Worm (Caenorhabditis elegans) whole organism, L4 larva: ENCODE results near the gene C50D2.10.

Experiments used
- F37D6.2 ChIP-seq: sonication (generic microtip); optimal IDR thresholded peaks from 2 replicates; lab custom pipeline; 2016; ENCODE audit warnings: mild to moderate bottlenecking, missing genetic modification characterization, missing compliant biosample characterization
- F44E2.7 ChIP-seq: fragments of 200-800 bp; sonication (Bioruptor generic); IDR thresholded peaks from 2 replicates; pipeline ENCODE4 v2.1.2; 2022; ENCODE audit warnings: missing genetic modification characterization, missing compliant biosample characterization
- aha-1 ChIP-seq: fragments of 150-350 bp; peaks from one replicate; lab custom pipeline; 2014; ENCODE audit warnings: missing biosample characterization, missing genetic modification characterization
- arid-1 ChIP-seq: fragments of 200-800 bp; sonication (Bioruptor generic); conservative IDR thresholded peaks from 2 replicates; pipeline ENCODE4 v1.3.6; 2022; ENCODE audit warnings: missing genetic modification reagents, missing genetic modification characterization, missing compliant biosample characterization
- attf-4 ChIP-seq: sonication (generic microtip); optimal IDR thresholded peaks from 3 replicates; lab custom pipeline; 2017; ENCODE audit warnings: missing biosample characterization, missing genetic modification characterization
- ceh-44 ChIP-seq: fragments of 200-800 bp; sonication (Bioruptor generic); IDR thresholded peaks from 2 replicates; pipeline ENCODE4 v1.3.6; 2022; ENCODE audit warnings: missing genetic modification reagents, missing genetic modification characterization, missing compliant biosample characterization
- ceh-82 ChIP-seq: sonication (generic microtip); optimal IDR thresholded peaks from 2 replicates; lab custom pipeline; 2017; ENCODE audit warnings: missing biosample characterization, missing genetic modification characterization
- daf-16 ChIP-seq, 3 experiments: sonication (generic microtip); optimal IDR thresholded peaks; 2 replicates each; lab custom pipeline; 2016 to 2017; ENCODE audit warnings: missing genetic modification characterization in 3 of 3, missing genetic modification reagents in 3 of 3, mild to moderate bottlenecking in 2 of 3, missing compliant biosample characterization in 2 of 3, missing biosample characterization in 1 of 3, moderate library complexity in 1 of 3
- dve-1 ChIP-seq: sonication (generic microtip); optimal IDR thresholded peaks from 2 replicates; lab custom pipeline; 2017; ENCODE audit warnings: antibody characterized with exemption, mild to moderate bottlenecking, missing genetic modification characterization, missing compliant biosample characterization; ENCODE audit not compliant: insufficient read depth
- egl-43 ChIP-seq: fragments of 200-800 bp; sonication (Bioruptor generic); IDR thresholded peaks from 2 replicates; pipeline ENCODE4 v1.3.6; 2022; ENCODE audit warnings: missing genetic modification reagents, missing genetic modification characterization, missing compliant biosample characterization
- hif-1 ChIP-seq, 2 experiments: sonication (generic microtip); optimal IDR thresholded peaks; 2 replicates each; lab custom pipeline; 2016 to 2017; ENCODE audit warnings: missing compliant biosample characterization in 2 of 2, missing genetic modification characterization in 2 of 2, missing genetic modification reagents in 2 of 2, missing genotype in 2 of 2, mild to moderate bottlenecking in 1 of 2
- hlh-11 ChIP-seq: fragments of 200-800 bp; sonication (Bioruptor generic); optimal IDR thresholded peaks from 2 replicates; lab custom pipeline; 2018; ENCODE audit warnings: mild to moderate bottlenecking, missing genetic modification characterization, missing compliant biosample characterization
- hlh-30 ChIP-seq: sonication (generic microtip); optimal IDR thresholded peaks from 2 replicates; lab custom pipeline; 2017; ENCODE audit warnings: antibody characterized with exemption, mild to moderate bottlenecking, missing genetic modification characterization, missing compliant biosample characterization; ENCODE audit not compliant: insufficient read depth
- hmg-1.1 ChIP-seq: fragments of 200-800 bp; sonication (Bioruptor generic); IDR thresholded peaks from 2 replicates; pipeline ENCODE4 v1.3.6; 2022; ENCODE audit warnings: missing genetic modification reagents, missing genetic modification characterization, missing compliant biosample characterization
- jun-1 ChIP-seq: fragments of 150-350 bp; optimal IDR thresholded peaks from 2 replicates; lab custom pipeline; 2014; ENCODE audit warnings: missing biosample characterization, missing genetic modification reagents, missing genetic modification characterization
- lin-15B ChIP-seq: fragments of 150-350 bp; sonication (generic microtip); optimal IDR thresholded peaks from 3 replicates; lab custom pipeline; 2014; ENCODE audit warnings: missing biosample characterization, missing genetic modification characterization
- lin-39 ChIP-seq: fragments of 150-350 bp; optimal IDR thresholded peaks from 2 replicates; lab custom pipeline; 2014; ENCODE audit warnings: missing biosample characterization, missing genetic modification reagents, missing genetic modification characterization
- mes-2 ChIP-seq: sonication (generic microtip); optimal IDR thresholded peaks from 2 replicates; lab custom pipeline; 2016; ENCODE audit warnings: missing genotype, mild to moderate bottlenecking, missing genetic modification characterization, missing compliant biosample characterization; ENCODE audit not compliant: poor library complexity, severe bottlenecking
- mxl-3 ChIP-seq: fragments of 200-800 bp; sonication (Bioruptor generic); optimal IDR thresholded peaks from 2 replicates; lab custom pipeline; 2018; ENCODE audit warnings: mild to moderate bottlenecking, missing genetic modification characterization, missing compliant biosample characterization
- nhr-237 ChIP-seq: sonication (generic microtip); optimal IDR thresholded peaks from 2 replicates; lab custom pipeline; 2017; ENCODE audit warnings: missing biosample characterization, missing genetic modification characterization
- nhr-28 ChIP-seq: fragments of 150-350 bp; optimal IDR thresholded peaks from 2 replicates; lab custom pipeline; 2014; ENCODE audit warnings: missing biosample characterization, missing genetic modification characterization
- nhr-42 ChIP-seq: fragments of 200-800 bp; sonication (Bioruptor generic); IDR thresholded peaks from 2 replicates; pipeline ENCODE4 v1.3.6; 2022; ENCODE audit warnings: missing genetic modification characterization, missing compliant biosample characterization
- nhr-48 ChIP-seq: sonication (generic microtip); optimal IDR thresholded peaks from 2 replicates; lab custom pipeline; 2016; ENCODE audit warnings: mild to moderate bottlenecking, missing genetic modification characterization, missing compliant biosample characterization
- nhr-6 ChIP-seq: fragments of 150-350 bp; optimal IDR thresholded peaks from 2 replicates; lab custom pipeline; 2014; ENCODE audit warnings: missing biosample characterization, missing genetic modification characterization
- pqm-1 ChIP-seq: sonication (generic microtip); optimal IDR thresholded peaks from 2 replicates; lab custom pipeline; 2017; ENCODE audit warnings: missing biosample characterization, missing genetic modification characterization
- rbr-2 ChIP-seq: sonication (generic microtip); optimal IDR thresholded peaks from 2 replicates; lab custom pipeline; 2016; ENCODE audit warnings: missing genotype, missing genetic modification characterization, missing compliant biosample characterization
- snpc-1.2 ChIP-seq: fragments of 200-800 bp; sonication (Bioruptor generic); IDR thresholded peaks from 2 replicates; pipeline ENCODE4 v1.3.6; 2022; ENCODE audit warnings: missing genetic modification reagents, missing genetic modification characterization, missing compliant biosample characterization
- spr-1 ChIP-seq: sonication (generic microtip); optimal IDR thresholded peaks from 2 replicates; lab custom pipeline; 2016; ENCODE audit warnings: mild to moderate bottlenecking, missing genetic modification characterization, missing compliant biosample characterization
- unc-62 ChIP-seq, 3 experiments: fragments of 150-350 bp in 1 of 3; sonication (generic microtip); optimal IDR thresholded peaks in 2 of 3; peaks in 1 of 3; 1 replicate in 1 of 3; 2 replicates in 2 of 3; lab custom pipeline; 2014 to 2017; ENCODE audit warnings: missing biosample characterization in 3 of 3, missing genetic modification characterization in 3 of 3, missing genetic modification reagents in 3 of 3, missing genotype in 1 of 3
- zag-1 ChIP-seq: fragments of 150-350 bp; optimal IDR thresholded peaks from 2 replicates; lab custom pipeline; 2014; ENCODE audit warnings: missing biosample characterization, missing genetic modification characterization

Gene C50D2.10

ce11 chrII:108865-109264 lies 9.9 kb downstream of the C50D2.10 start, which contains the start of gene C50D2.2:
Gene C50D2.2 (plus strand): TSS chrII:109165.
- TF ChIP-seq lin-39 (no peak), jun-1 (tag; lab: Kevin White, UChicago) (no peak), aha-1 (tag; lab: Kevin White, UChicago) (peak; percentile 20)

- TF ChIP-seq F44E2.7 (no peak), aha-1 (tag; lab: Kevin White, UChicago) (peak; percentile 16)
These were observed 12.3 kb downstream of the C50D2.10 start, which contains the start of gene C50D2.1 for ce11 chrII:111267-111666. Gene C50D2.1 (plus strand): TSS chrII:111567.

ce11 chrII:112231-112630 lies 13.3 kb downstream of the C50D2.10 start:
- no peak for TF ChIP-seq attf-4 (tag; lab: Kevin White, UChicago)
- peak in 1 of 2 experiments; percentile 71 for TF ChIP-seq unc-62 (GFP tag; optimal IDR thresholded peaks at IDR 0.05 in 1 of 2; lab: Kevin White, UChicago)
- TF ChIP-seq unc-62 (tag; optimal IDR thresholded peaks at IDR 0.05; lab: Kevin White, UChicago): no peak
- TF ChIP-seq pqm-1 (tag; lab: Kevin White, UChicago): peak; percentile 13
- TF ChIP-seq mxl-3 (GFP tag; lab: Kevin White, UChicago): peak; percentile 60
- TF ChIP-seq egl-43 (GFP tag; lab: Robert Waterston, UW): no peak
- TF ChIP-seq nhr-6: no peak
- TF ChIP-seq hlh-11 (tag; lab: Kevin White, UChicago): peak; percentile 3
- peak; percentile 24 for TF ChIP-seq hlh-30
- TF ChIP-seq jun-1 (tag; lab: Kevin White, UChicago): no peak

ce11 chrII:116916-117315 lies 18.0 kb downstream of the C50D2.10 start, which contains the start of gene srt-54:
Gene srt-54 (plus strand): TSS chrII:117216.
- TF ChIP-seq unc-62 (GFP tag; optimal IDR thresholded peaks at IDR 0.05 in 1 of 2; lab: Kevin White, UChicago): peak in 1 of 2 experiments; percentile 43
- no peak for TF ChIP-seq unc-62 (tag; optimal IDR thresholded peaks at IDR 0.05; lab: Kevin White, UChicago)
- no peak for TF ChIP-seq hlh-11 (tag; lab: Kevin White, UChicago)
- no peak for TF ChIP-seq nhr-48
- no peak for TF ChIP-seq ceh-44 (GFP tag; lab: Robert Waterston, UW)
- TF ChIP-seq rbr-2: no peak
- TF ChIP-seq ceh-82 (tag; lab: Kevin White, UChicago): no peak

ce11 chrII:121121-121520 lies 22.2 kb downstream of the C50D2.10 start, which contains the start of gene K10B4.3:
Gene K10B4.3 (minus strand): TSS chrII:121221.
- TF ChIP-seq hif-1 (tag; optimal IDR thresholded peaks at IDR 0.05; lab: Kevin White, UChicago) (no peak), unc-62 (GFP tag; optimal IDR thresholded peaks at IDR 0.05 in 1 of 2; lab: Kevin White, UChicago) (peak in 1 of 2 experiments; percentile 70), unc-62 (tag; optimal IDR thresholded peaks at IDR 0.05; lab: Kevin White, UChicago) (no peak)

ce11 chrII:122008-122407 lies 23.1 kb downstream of the C50D2.10 start:
- TF ChIP-seq spr-1 (tag; lab: Kevin White, UChicago) (no peak), hlh-11 (tag; lab: Kevin White, UChicago) (peak; percentile 11), nhr-28 (tag; lab: Kevin White, UChicago) (peak; percentile 9), hmg-1.1 (GFP tag; lab: Robert Waterston, UW) (no peak), lin-15B (tag; lab: Kevin White, UChicago) (no peak), aha-1 (tag; lab: Kevin White, UChicago) (peak; percentile 31), dve-1 (tag; lab: Kevin White, UChicago) (peak; percentile 15), hlh-30 (peak; percentile 39)

- TF ChIP-seq F37D6.2: no peak
- TF ChIP-seq nhr-6: peak; percentile 0
- TF ChIP-seq nhr-237 (tag; lab: Kevin White, UChicago): no peak
- TF ChIP-seq jun-1 (tag; lab: Kevin White, UChicago): no peak
- TF ChIP-seq daf-16 (GFP tag; optimal IDR thresholded peaks at IDR 0.05; lab: Kevin White, UChicago): no peak
- TF ChIP-seq daf-16 (tag; optimal IDR thresholded peaks at IDR 0.05; lab: Kevin White, UChicago): peak; percentile 47
- TF ChIP-seq nhr-28 (tag; lab: Kevin White, UChicago): peak; percentile 78
- TF ChIP-seq mes-2 (tag; lab: Kevin White, UChicago): no peak
- no peak for TF ChIP-seq nhr-42
- no peak for TF ChIP-seq snpc-1.2 (GFP tag; lab: Robert Waterston, UW)
- no peak for TF ChIP-seq zag-1 (tag; lab: Kevin White, UChicago)
- no peak for TF ChIP-seq arid-1 (GFP tag; lab: Robert Waterston, UW)
- peak; percentile 79 for TF ChIP-seq pqm-1 (tag; lab: Kevin White, UChicago)
These were observed 23.6 kb downstream of the C50D2.10 start for ce11 chrII:122494-122893.
